Worm (Caenorhabditis elegans) whole organism, young adult: ENCODE results near the gene ndc-80.

Experiments
- B0261.1 ChIP-seq: sonication (generic microtip); optimal IDR thresholded peaks from 2 replicates; lab custom pipeline; 2016; ENCODE audit warnings: mild to moderate bottlenecking, missing genetic modification characterization, moderate library complexity, missing compliant biosample characterization
- F23B12.7 ChIP-seq: sonication (generic microtip); optimal IDR thresholded peaks from 2 replicates; lab custom pipeline; 2017; ENCODE audit warnings: missing genetic modification characterization, mild to moderate bottlenecking, missing compliant biosample characterization, antibody characterized with exemption, moderate library complexity; ENCODE audit not compliant: insufficient read depth
- F37B4.10 ChIP-seq: fragments of 200-800 bp; sonication (Bioruptor generic); IDR thresholded peaks from 2 replicates; pipeline ENCODE4 v1.3.6; 2022; ENCODE audit warnings: missing genetic modification characterization, missing compliant biosample characterization
- F49E8.2 ChIP-seq: sonication (generic microtip); optimal IDR thresholded peaks from 3 replicates; lab custom pipeline; 2017; ENCODE audit warnings: missing genetic modification characterization, mild to moderate bottlenecking, missing compliant biosample characterization, antibody characterized with exemption, moderate library complexity; ENCODE audit not compliant: insufficient read depth
- F55B11.4 ChIP-seq: sonication (generic microtip); optimal IDR thresholded peaks from 2 replicates; lab custom pipeline; 2016; ENCODE audit warnings: missing compliant biosample characterization, missing genetic modification characterization, borderline replicate concordance; ENCODE audit not compliant: insufficient read depth
- F57C9.4 ChIP-seq: sonication (generic microtip); optimal IDR thresholded peaks from 2 replicates; lab custom pipeline; 2017; ENCODE audit warnings: mild to moderate bottlenecking, missing genetic modification characterization, missing compliant biosample characterization
- K12H6.12 ChIP-seq: fragments of 200-800 bp; sonication (Bioruptor generic); optimal IDR thresholded peaks from 2 replicates; lab custom pipeline; 2018; ENCODE audit warnings: mild to moderate bottlenecking, missing genetic modification characterization, missing compliant biosample characterization
- T07F8.4 ChIP-seq: sonication (generic microtip); optimal IDR thresholded peaks from 2 replicates; lab custom pipeline; 2016; ENCODE audit warnings: mild to moderate bottlenecking, missing genetic modification characterization, moderate library complexity, missing compliant biosample characterization
- T26A5.8 ChIP-seq: sonication (generic microtip); optimal IDR thresholded peaks from 2 replicates; lab custom pipeline; 2016; ENCODE audit warnings: missing genetic modification characterization, missing compliant biosample characterization
- Y79H2A.3 ChIP-seq: fragments of 200-800 bp; sonication (Bioruptor generic); conservative IDR thresholded peaks from 2 replicates; pipeline ENCODE4 v1.3.6; 2022; ENCODE audit warnings: missing genetic modification reagents, missing genetic modification characterization, missing compliant biosample characterization
- akir-1 ChIP-seq: fragments of 200-800 bp; sonication (Bioruptor generic); optimal IDR thresholded peaks from 2 replicates; lab custom pipeline; 2018; ENCODE audit warnings: mild to moderate bottlenecking, missing genetic modification characterization, moderate library complexity, missing compliant biosample characterization
- ama-1 ChIP-seq, 3 experiments: fragments of 150-350 bp in 1 of 3; sonication (generic microtip) in 2 of 3; optimal IDR thresholded peaks; 2 replicates each; lab custom pipeline; 2014 to 2018; ENCODE audit warnings: missing biosample characterization in 2 of 3, missing genetic modification characterization in 2 of 3, missing genetic modification reagents in 2 of 3
- athp-1 ChIP-seq: sonication (generic microtip); optimal IDR thresholded peaks from 2 replicates; lab custom pipeline; 2017; ENCODE audit warnings: mild to moderate bottlenecking, missing genetic modification characterization, missing compliant biosample characterization
- attf-5 ChIP-seq: fragments of 200-800 bp; sonication (Bioruptor generic); optimal IDR thresholded peaks from 2 replicates; lab custom pipeline; 2018; ENCODE audit warnings: mild to moderate bottlenecking, missing genetic modification characterization, missing compliant biosample characterization
- ceh-40 ChIP-seq: fragments of 200-800 bp; sonication (Bioruptor generic); IDR thresholded peaks from 2 replicates; pipeline ENCODE4 v1.3.6; 2022; ENCODE audit warnings: missing genetic modification characterization, missing compliant biosample characterization
- ceh-79 ChIP-seq: sonication (generic microtip); optimal IDR thresholded peaks from 2 replicates; lab custom pipeline; 2017; ENCODE audit warnings: mild to moderate bottlenecking, missing genetic modification characterization, missing compliant biosample characterization
- dox-1 ChIP-seq: fragments of 200-800 bp; sonication (Bioruptor generic); IDR thresholded peaks from 2 replicates; pipeline ENCODE4 v1.3.6; 2022; ENCODE audit warnings: missing genetic modification reagents, missing genetic modification characterization, missing compliant biosample characterization
- dpl-1 ChIP-seq: fragments of 150-350 bp; optimal IDR thresholded peaks from 2 replicates; lab custom pipeline; 2014; ENCODE audit warnings: missing biosample characterization, missing genetic modification reagents, missing genetic modification characterization
- efl-1 ChIP-seq: fragments of 150-350 bp; optimal IDR thresholded peaks from 2 replicates; lab custom pipeline; 2014; ENCODE audit warnings: missing biosample characterization, missing genetic modification reagents, missing genetic modification characterization
- egl-18 ChIP-seq: fragments of 200-800 bp; sonication (Bioruptor generic); IDR thresholded peaks from 2 replicates; pipeline ENCODE4 v1.3.6; 2022; ENCODE audit warnings: missing genetic modification reagents, missing genetic modification characterization, missing compliant biosample characterization
- egl-44 ChIP-seq: fragments of 200-800 bp; sonication (Bioruptor generic); IDR thresholded peaks from 2 replicates; pipeline ENCODE4 v1.3.6; 2022; ENCODE audit warnings: missing genetic modification reagents, missing genetic modification characterization, missing compliant biosample characterization
- ekl-4 ChIP-seq: fragments of 200-800 bp; sonication (Bioruptor generic); IDR thresholded peaks from 2 replicates; pipeline ENCODE4 v1.3.6; 2022; ENCODE audit warnings: missing genetic modification reagents, missing genetic modification characterization, missing compliant biosample characterization
- ets-4 ChIP-seq: fragments of 200-800 bp; sonication (Bioruptor generic); optimal IDR thresholded peaks from 2 replicates; lab custom pipeline; 2018; ENCODE audit warnings: mild to moderate bottlenecking, missing genetic modification characterization, missing compliant biosample characterization
- hlh-26 ChIP-seq: fragments of 200-800 bp; sonication (Bioruptor generic); conservative IDR thresholded peaks from 2 replicates; pipeline ENCODE4 v1.3.6; 2022; ENCODE audit warnings: missing genetic modification reagents, missing genetic modification characterization, missing compliant biosample characterization
- hrde-1 ChIP-seq: sonication (generic microtip); optimal IDR thresholded peaks from 2 replicates; lab custom pipeline; 2016; ENCODE audit warnings: missing genetic modification characterization, mild to moderate bottlenecking, missing compliant biosample characterization, moderate library complexity, missing genotype, missing genetic modification reagents, borderline replicate concordance
- hsf-1 ChIP-seq: fragments of 200-800 bp; sonication (Bioruptor generic); IDR thresholded peaks from 2 replicates; pipeline ENCODE4 v1.3.6; 2022; ENCODE audit warnings: missing genetic modification reagents, missing genetic modification characterization, missing compliant biosample characterization
- lin-54 ChIP-seq: fragments of 200-800 bp; sonication (Bioruptor generic); optimal IDR thresholded peaks from 2 replicates; lab custom pipeline; 2018; ENCODE audit warnings: mild to moderate bottlenecking, missing genetic modification characterization, missing compliant biosample characterization
- lsy-27 ChIP-seq: sonication (generic microtip); optimal IDR thresholded peaks from 2 replicates; lab custom pipeline; 2017; ENCODE audit warnings: missing genetic modification characterization, mild to moderate bottlenecking, missing compliant biosample characterization, antibody characterized with exemption, missing genotype, borderline replicate concordance; ENCODE audit not compliant: insufficient read depth
- madf-8 ChIP-seq: fragments of 200-800 bp; sonication (Bioruptor generic); conservative IDR thresholded peaks from 2 replicates; pipeline ENCODE4 v1.3.6; 2022; ENCODE audit warnings: missing genetic modification reagents, missing genetic modification characterization, missing compliant biosample characterization
- mel-28 ChIP-seq: sonication (generic microtip); optimal IDR thresholded peaks from 2 replicates; lab custom pipeline; 2016; ENCODE audit warnings: borderline replicate concordance, mild to moderate bottlenecking, missing genetic modification characterization, missing compliant biosample characterization
- mes-4 ChIP-seq: sonication (generic microtip); optimal IDR thresholded peaks from 2 replicates; lab custom pipeline; 2016; ENCODE audit warnings: missing genotype, missing genetic modification characterization, missing compliant biosample characterization
- nfyb-1 ChIP-seq: fragments of 200-800 bp; sonication (Bioruptor generic); IDR thresholded peaks from 2 replicates; pipeline ENCODE4 v1.3.6; 2022; ENCODE audit warnings: missing genetic modification reagents, missing genetic modification characterization, missing compliant biosample characterization
- nhr-27 ChIP-seq: fragments of 200-800 bp; sonication (Bioruptor generic); optimal IDR thresholded peaks from 2 replicates; lab custom pipeline; 2018; ENCODE audit warnings: mild to moderate bottlenecking, missing genetic modification characterization, moderate library complexity, missing compliant biosample characterization
- nhr-90 ChIP-seq: sonication (generic microtip); optimal IDR thresholded peaks from 2 replicates; lab custom pipeline; 2016; ENCODE audit warnings: missing genotype, mild to moderate bottlenecking, missing genetic modification characterization, missing compliant biosample characterization
- pha-4 ChIP-seq: fragments of 150-350 bp; sonication (generic microtip); optimal IDR thresholded peaks from 2 replicates; lab custom pipeline; 2014; ENCODE audit warnings: missing biosample characterization, missing genetic modification reagents, missing genetic modification characterization
- rec-8 ChIP-seq, 2 experiments: sonication (generic microtip); optimal IDR thresholded peaks; 2 replicates each; lab custom pipeline; 2016; ENCODE audit warnings: mild to moderate bottlenecking in 2 of 2, missing genetic modification characterization in 2 of 2, missing genetic modification reagents in 2 of 2, missing genotype in 2 of 2, missing biosample characterization in 1 of 2, missing compliant biosample characterization in 1 of 2, moderate library complexity in 1 of 2
- repo-1 ChIP-seq: sonication (generic microtip); optimal IDR thresholded peaks from 2 replicates; lab custom pipeline; 2017; ENCODE audit warnings: mild to moderate bottlenecking, missing genetic modification characterization, missing compliant biosample characterization
- snpc-3.4 ChIP-seq: sonication (generic microtip); optimal IDR thresholded peaks from 2 replicates; lab custom pipeline; 2017; ENCODE audit warnings: missing genetic modification characterization, mild to moderate bottlenecking, missing compliant biosample characterization, antibody characterized with exemption, moderate library complexity, missing genotype, missing genetic modification reagents
- snpc-4 ChIP-seq, 5 experiments: fragments of 150-350 bp in 1 of 5; sonication (generic microtip) in 4 of 5; optimal IDR thresholded peaks; 2 replicates each; lab custom pipeline; 2014 to 2018; ENCODE audit warnings: missing genetic modification characterization in 5 of 5, missing biosample characterization in 3 of 5, antibody characterized with exemption in 2 of 5, mild to moderate bottlenecking in 2 of 5, missing compliant biosample characterization in 2 of 5, missing genotype in 2 of 5, moderate library complexity in 2 of 5, missing genetic modification reagents in 1 of 5
- somi-1 ChIP-seq: fragments of 200-800 bp; sonication (Bioruptor generic); optimal IDR thresholded peaks from 2 replicates; lab custom pipeline; 2018; ENCODE audit warnings: mild to moderate bottlenecking, missing genetic modification characterization, missing compliant biosample characterization
- tbp1 ChIP-seq: fragments of 200-800 bp; sonication (Bioruptor generic); optimal IDR thresholded peaks from 2 replicates; lab custom pipeline; 2018; ENCODE audit warnings: mild to moderate bottlenecking, missing genetic modification characterization, missing compliant biosample characterization
- tlf-1 ChIP-seq: fragments of 200-800 bp; sonication (Bioruptor generic); optimal IDR thresholded peaks from 2 replicates; lab custom pipeline; 2018; ENCODE audit warnings: mild to moderate bottlenecking, missing genetic modification characterization, missing compliant biosample characterization
- zim-3 ChIP-seq: sonication (generic microtip); optimal IDR thresholded peaks from 2 replicates; lab custom pipeline; 2017; ENCODE audit warnings: mild to moderate bottlenecking, missing genetic modification characterization, moderate library complexity, missing compliant biosample characterization
- ztf-18 ChIP-seq: sonication (generic microtip); optimal IDR thresholded peaks from 2 replicates; lab custom pipeline; 2016; ENCODE audit warnings: missing genotype, mild to moderate bottlenecking, missing genetic modification characterization, missing compliant biosample characterization
- ztf-25 ChIP-seq: fragments of 200-800 bp; sonication (Bioruptor generic); IDR thresholded peaks from 2 replicates; pipeline ENCODE4 v1.3.6; 2022; ENCODE audit warnings: missing genetic modification reagents, missing genetic modification characterization, missing compliant biosample characterization
- ztf-26 ChIP-seq: sonication (generic microtip); optimal IDR thresholded peaks from 2 replicates; lab custom pipeline; 2017; ENCODE audit warnings: missing genetic modification characterization, missing compliant biosample characterization
- ztf-3 ChIP-seq: fragments of 200-800 bp; sonication (Bioruptor generic); optimal IDR thresholded peaks from 2 replicates; lab custom pipeline; 2018; ENCODE audit warnings: mild to moderate bottlenecking, missing genetic modification characterization, missing compliant biosample characterization

Gene ndc-80

DNA sequence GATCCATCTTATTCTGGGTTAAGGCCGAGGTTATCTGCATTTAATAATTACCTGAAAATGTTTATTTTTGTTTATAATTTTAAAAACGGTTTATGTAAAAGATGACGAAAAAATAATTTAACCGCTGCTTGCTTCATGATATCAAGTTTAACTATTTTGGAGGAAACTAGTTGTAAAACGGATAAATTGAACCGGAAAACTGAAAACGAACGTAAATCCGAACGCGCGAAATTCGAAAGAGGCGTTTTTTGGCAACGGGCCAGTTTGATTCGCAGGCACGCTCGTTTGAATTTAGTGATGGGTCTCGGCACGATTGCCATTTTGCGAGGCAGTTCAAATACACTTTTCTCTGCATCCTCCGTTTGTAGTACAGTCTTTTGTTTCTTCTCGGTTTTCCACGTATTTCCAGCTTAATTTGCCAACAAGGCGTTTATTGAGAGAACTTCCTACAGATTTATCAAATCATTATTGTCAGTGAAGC lies 43.0 kb downstream of the ndc-80 start, which contains the start of the genes gtbp-1 and K08F4.3 (continued):
- TF ChIP-seq T07F8.4 (tag; lab: Kevin White, UChicago) = no peak
- TF ChIP-seq somi-1 (GFP tag; lab: Kevin White, UChicago) = no peak
- TF ChIP-seq F23B12.7 (tag; lab: Kevin White, UChicago) = peak; percentile 50
- no peak for TF ChIP-seq nhr-27 (tag; lab: Kevin White, UChicago)
- TF ChIP-seq mes-4 (tag; lab: Kevin White, UChicago) = no peak
- no peak for TF ChIP-seq hsf-1
- TF ChIP-seq snpc-4 (GFP tag; optimal IDR thresholded peaks at IDR 0.05; lab: Kevin White, UChicago) = peak; percentile 21
- peak in 3 of 4 experiments; percentile 41 to 73 (median 51) for TF ChIP-seq snpc-4 (tag; optimal IDR thresholded peaks at IDR 0.05; lab: Kevin White, UChicago)
- TF ChIP-seq tbp1 = no peak
- no peak for TF ChIP-seq ceh-79 (tag; lab: Kevin White, UChicago)
- no peak for TF ChIP-seq ceh-40 (GFP tag; lab: Robert Waterston, UW)
- 0 out of 2 replicates have a peak, but pooled peaks have one; percentile 44 for TF ChIP-seq nfyb-1 (GFP tag; lab: Robert Waterston, UW)
- TF ChIP-seq lsy-27 (tag; lab: Kevin White, UChicago) = no peak
- TF ChIP-seq rec-8 (tag; optimal IDR thresholded peaks at IDR 0.05; lab: Kevin White, UChicago) = no peak
- TF ChIP-seq ztf-3 (GFP tag; lab: Kevin White, UChicago) = no peak
- no peak for TF ChIP-seq ztf-18 (tag; lab: Kevin White, UChicago)
- no peak for TF ChIP-seq athp-1 (tag; lab: Kevin White, UChicago)
- no peak for TF ChIP-seq ztf-26 (tag; lab: Kevin White, UChicago)
- no peak for TF ChIP-seq F37B4.10 (GFP tag; lab: Robert Waterston, UW)
- TF ChIP-seq F49E8.2 = no peak
- TF ChIP-seq zim-3 (tag; lab: Kevin White, UChicago) = no peak
- TF ChIP-seq F57C9.4 (tag; lab: Kevin White, UChicago) = no peak
- TF ChIP-seq lin-54 (GFP tag; lab: Kevin White, UChicago) = peak; percentile 94
- peak; percentile 69 for TF ChIP-seq dpl-1 (GFP tag; lab: Kevin White, UChicago)
- TF ChIP-seq hrde-1 (tag; lab: Kevin White, UChicago) = no peak
- TF ChIP-seq B0261.1 = no peak
- TF ChIP-seq T26A5.8 (tag; lab: Kevin White, UChicago) = no peak
- TF ChIP-seq ekl-4 (GFP tag; lab: Robert Waterston, UW) = peak; percentile 46; the same call in 1 of the 2 replicates
- no peak for TF ChIP-seq egl-44 (GFP tag; lab: Robert Waterston, UW)
- TF ChIP-seq K12H6.12 (tag; lab: Kevin White, UChicago) = peak; percentile 23
- no peak for TF ChIP-seq ztf-25 (GFP tag; lab: Robert Waterston, UW)
- no peak for TF ChIP-seq F55B11.4 (tag; lab: Kevin White, UChicago)
- TF ChIP-seq attf-5 (GFP tag; lab: Kevin White, UChicago) = peak; percentile 76
- no peak for TF ChIP-seq akir-1
- TF ChIP-seq dox-1 = no peak; the same call in 1 of the 2 replicates
- no peak for TF ChIP-seq nhr-90 (tag; lab: Kevin White, UChicago)
- TF ChIP-seq snpc-3.4 (tag; lab: Kevin White, UChicago) = no peak
- no peak for TF ChIP-seq tlf-1 (GFP tag; lab: Kevin White, UChicago)
- TF ChIP-seq mel-28 (tag; lab: Kevin White, UChicago) = no peak
- TF ChIP-seq egl-18 (GFP tag; lab: Robert Waterston, UW) = no peak
- TF ChIP-seq ets-4 = no peak
- no peak for TF ChIP-seq ama-1 (optimal IDR thresholded peaks at IDR 0.05; lab: Kevin White, UChicago)
- TF ChIP-seq ama-1 (GFP tag; optimal IDR thresholded peaks at IDR 0.05; lab: Kevin White, UChicago) = no peak
- peak; percentile 85 for TF ChIP-seq efl-1 (GFP tag; lab: Kevin White, UChicago)
- peak; percentile 56 for TF ChIP-seq madf-8
- TF ChIP-seq repo-1 (tag; lab: Kevin White, UChicago) = no peak
- no peak for TF ChIP-seq hlh-26
- no peak for TF ChIP-seq Y79H2A.3
- no peak for TF ChIP-seq pha-4 (tag; lab: Kevin White, UChicago)
